Fruit fly (Drosophila melanogaster) whole organism, embryonic: ENCODE data around the gene Cep290.

Source experiments
- Asciz ChIP-seq: fragments of 200-800 bp; sonication (Bioruptor generic); optimal IDR thresholded peaks from 2 replicates; lab custom pipeline; 2017; ENCODE audit warnings: missing biosample characterization, mild to moderate bottlenecking, missing genetic modification characterization, missing genetic modification reagents
- Atf-2 ChIP-seq: fragments of 200-800 bp; sonication (Bioruptor generic); optimal IDR thresholded peaks from 2 replicates; lab custom pipeline; 2016; ENCODE audit warnings: missing biosample characterization, missing genetic modification characterization
- Atf3 ChIP-seq: fragments of 200-800 bp; sonication (Bioruptor generic); optimal IDR thresholded peaks from 3 replicates; lab custom pipeline; 2016; ENCODE audit warnings: missing biosample characterization, missing genetic modification characterization
- CG10147 ChIP-seq: fragments of 200-800 bp; sonication (Bioruptor generic); optimal IDR thresholded peaks from 2 replicates; lab custom pipeline; 2019; ENCODE audit warnings: missing biosample characterization, mild to moderate bottlenecking, missing genetic modification characterization, moderate library complexity
- CG10979 ChIP-seq: fragments of 200-800 bp; sonication (Bioruptor generic); optimal IDR thresholded peaks from 2 replicates; lab custom pipeline; 2018; ENCODE audit warnings: missing biosample characterization, mild to moderate bottlenecking, missing genetic modification characterization, moderate library complexity
- CG11093 ChIP-seq: fragments of 200-800 bp; sonication (Bioruptor generic); IDR thresholded peaks from 3 replicates; pipeline ENCODE4 v1.3.6; 2022; ENCODE audit warnings: missing biosample characterization, missing genetic modification characterization
- CG11504 ChIP-seq: fragments of 200-800 bp; sonication (Bioruptor generic); optimal IDR thresholded peaks from 3 replicates; lab custom pipeline; 2019; ENCODE audit warnings: missing biosample characterization, mild to moderate bottlenecking, missing genetic modification characterization, moderate library complexity
- CG12071 ChIP-seq: fragments of 200-800 bp; sonication (Bioruptor generic); optimal IDR thresholded peaks from 3 replicates; lab custom pipeline; 2018; ENCODE audit warnings: missing biosample characterization, mild to moderate bottlenecking, missing genetic modification characterization
- CG12942 ChIP-seq: fragments of 200-800 bp; sonication (Bioruptor generic); optimal IDR thresholded peaks from 3 replicates; lab custom pipeline; 2016; ENCODE audit warnings: missing biosample characterization, missing genetic modification characterization
- CG13296 ChIP-seq: fragments of 200-800 bp; sonication (Bioruptor generic); optimal IDR thresholded peaks from 3 replicates; lab custom pipeline; 2018; ENCODE audit warnings: missing biosample characterization, mild to moderate bottlenecking, missing genetic modification characterization
- CG17361 ChIP-seq: fragments of 200-800 bp; sonication (Bioruptor generic); IDR thresholded peaks from 3 replicates; pipeline ENCODE4 v1.3.6; 2022; ENCODE audit warnings: missing biosample characterization, missing genetic modification characterization
- CG31224 ChIP-seq: fragments of 200-800 bp; sonication (Bioruptor generic); IDR thresholded peaks from 2 replicates; pipeline ENCODE4 v1.3.6; 2022; ENCODE audit warnings: missing biosample characterization, missing genetic modification characterization
- CG3163 ChIP-seq: fragments of 200-800 bp; sonication (Bioruptor generic); optimal IDR thresholded peaks from 3 replicates; lab custom pipeline; 2016; ENCODE audit warnings: missing biosample characterization, missing genetic modification characterization
- CG3838 ChIP-seq: fragments of 200-800 bp; sonication (Bioruptor generic); optimal IDR thresholded peaks from 3 replicates; lab custom pipeline; 2016; ENCODE audit warnings: missing biosample characterization, missing genetic modification characterization
- CG4360 ChIP-seq: fragments of 200-800 bp; sonication (Bioruptor generic); IDR thresholded peaks from 2 replicates; pipeline ENCODE4 v1.3.6; 2022; ENCODE audit warnings: missing biosample characterization, missing genetic modification characterization
- CG7963 ChIP-seq: fragments of 200-800 bp; sonication (Bioruptor generic); IDR thresholded peaks from 3 replicates; pipeline ENCODE4 v1.3.6; 2022; ENCODE audit warnings: missing biosample characterization, missing genetic modification characterization; ENCODE audit not compliant: partially characterized antibody
- CG8290 ChIP-seq, 3 experiments: fragments of 200-800 bp; sonication (Bioruptor generic); optimal IDR thresholded peaks; 2 replicates each; lab custom pipeline; 2016 to 2019; ENCODE audit warnings: missing biosample characterization in 3 of 3, missing genetic modification characterization in 3 of 3, mild to moderate bottlenecking in 2 of 3, moderate library complexity in 1 of 3
- CG8944 ChIP-seq: fragments of 200-800 bp; sonication (Bioruptor generic); optimal IDR thresholded peaks from 3 replicates; lab custom pipeline; 2016; ENCODE audit warnings: missing biosample characterization, missing genetic modification characterization
- CTCF ChIP-seq: fragments of 200-800 bp; sonication (Bioruptor generic); optimal IDR thresholded peaks from 2 replicates; lab custom pipeline; 2017; ENCODE audit warnings: missing biosample characterization, mild to moderate bottlenecking, missing genetic modification characterization, moderate library complexity
- CrebB ChIP-seq: fragments of 200-800 bp; sonication (Bioruptor generic); optimal IDR thresholded peaks from 3 replicates; lab custom pipeline; 2018; ENCODE audit warnings: missing biosample characterization, mild to moderate bottlenecking, missing genetic modification characterization
- D19B ChIP-seq: fragments of 200-800 bp; sonication (Bioruptor generic); optimal IDR thresholded peaks from 2 replicates; lab custom pipeline; 2017; ENCODE audit warnings: missing biosample characterization, mild to moderate bottlenecking, missing genetic modification characterization
- Doc2 ChIP-seq: fragments of 200-800 bp; sonication (Bioruptor generic); IDR thresholded peaks from 2 replicates; pipeline ENCODE4 v1.3.6; 2022; ENCODE audit warnings: missing biosample characterization, missing genetic modification characterization
- HLH3B ChIP-seq: fragments of 200-800 bp; sonication (Bioruptor generic); IDR thresholded peaks from 2 replicates; pipeline ENCODE4 v1.3.6; 2022; ENCODE audit warnings: missing biosample characterization, missing genetic modification characterization
- Neu2 ChIP-seq: fragments of 200-800 bp; sonication (Bioruptor generic); optimal IDR thresholded peaks from 3 replicates; lab custom pipeline; 2016; ENCODE audit warnings: missing biosample characterization, missing genetic modification characterization, borderline replicate concordance
- Nf-YC ChIP-seq: fragments of 200-800 bp; optimal IDR thresholded peaks from 3 replicates; lab custom pipeline; 2019; ENCODE audit warnings: missing biosample characterization, mild to moderate bottlenecking, missing genetic modification characterization, moderate library complexity
- Trl ChIP-seq, 3 experiments: fragments of >200 bp in 2 of 3; fragments of 200-800 bp in 1 of 3; sonication (Bioruptor generic) in 1 of 3; optimal IDR thresholded peaks; 2 replicates in 1 of 3; 3 replicates in 2 of 3; lab custom pipeline; 2016 to 2017; ENCODE audit warnings: missing biosample characterization in 1 of 3, missing genetic modification characterization in 1 of 3
- Vsx1 ChIP-seq: fragments of 200-800 bp; sonication (Bioruptor generic); optimal IDR thresholded peaks from 2 replicates; lab custom pipeline; 2017; ENCODE audit warnings: missing biosample characterization, mild to moderate bottlenecking, missing genetic modification characterization, missing genetic modification reagents
- br ChIP-seq: fragments of >200 bp; optimal IDR thresholded peaks from 2 replicates; lab custom pipeline; 2017
- cg ChIP-seq: fragments of 200-800 bp; sonication (Bioruptor generic); optimal IDR thresholded peaks from 3 replicates; lab custom pipeline; 2019; ENCODE audit warnings: missing biosample characterization, mild to moderate bottlenecking, missing genetic modification characterization, moderate library complexity
- chinmo ChIP-seq: fragments of 200-800 bp; sonication (Bioruptor generic); IDR thresholded peaks from 4 replicates; pipeline ENCODE4 v1.3.6; 2022; ENCODE audit warnings: missing biosample characterization, missing genetic modification characterization; ENCODE audit not compliant: partially characterized antibody
- chm ChIP-seq: fragments of 200-800 bp; sonication (Bioruptor generic); IDR thresholded peaks from 2 replicates; pipeline ENCODE4 v1.3.6; 2022; ENCODE audit warnings: missing biosample characterization, missing genetic modification characterization
- ci ChIP-seq: fragments of 200-800 bp; sonication (Bioruptor generic); IDR thresholded peaks from 3 replicates; pipeline ENCODE4 v1.3.6; 2022; ENCODE audit warnings: missing biosample characterization, missing genetic modification characterization
- crol ChIP-seq: fragments of 200-800 bp; sonication (Bioruptor generic); IDR thresholded peaks from 2 replicates; pipeline ENCODE4 v1.3.6; 2022; ENCODE audit warnings: missing biosample characterization, missing genetic modification characterization
- ewg ChIP-seq: fragments of 200-800 bp; sonication (Bioruptor generic); optimal IDR thresholded peaks from 3 replicates; lab custom pipeline; 2017; ENCODE audit warnings: mild to moderate bottlenecking, missing biosample characterization, missing genetic modification reagents, missing genetic modification characterization
- kay ChIP-seq: fragments of 200-800 bp; sonication (Bioruptor generic); optimal IDR thresholded peaks from 2 replicates; lab custom pipeline; 2016; ENCODE audit warnings: missing biosample characterization, missing genetic modification characterization
- lab ChIP-seq: fragments of 200-800 bp; sonication (Bioruptor generic); optimal IDR thresholded peaks from 3 replicates; lab custom pipeline; 2017; ENCODE audit warnings: missing biosample characterization, missing genetic modification characterization, mild to moderate bottlenecking, moderate library complexity, missing genetic modification reagents
- lilli ChIP-seq: fragments of 200-800 bp; sonication (Bioruptor generic); optimal IDR thresholded peaks from 3 replicates; lab custom pipeline; 2016; ENCODE audit warnings: missing biosample characterization, missing genetic modification characterization
- mirr ChIP-seq: fragments of 200-800 bp; sonication (Bioruptor generic); optimal IDR thresholded peaks from 3 replicates; lab custom pipeline; 2018; ENCODE audit warnings: missing biosample characterization, mild to moderate bottlenecking, missing genetic modification characterization
- nom ChIP-seq: fragments of 200-800 bp; sonication (Bioruptor generic); optimal IDR thresholded peaks from 2 replicates; lab custom pipeline; 2017; ENCODE audit warnings: missing biosample characterization, missing genetic modification characterization, mild to moderate bottlenecking, moderate library complexity, missing genetic modification reagents
- pb ChIP-seq: fragments of 200-800 bp; sonication (Bioruptor generic); optimal IDR thresholded peaks from 3 replicates; lab custom pipeline; 2016; ENCODE audit warnings: missing biosample characterization, missing genetic modification characterization
- pros ChIP-seq: fragments of 200-800 bp; sonication (Bioruptor generic); optimal IDR thresholded peaks from 3 replicates; lab custom pipeline; 2019; ENCODE audit warnings: missing biosample characterization, mild to moderate bottlenecking, missing genetic modification characterization, moderate library complexity
- row ChIP-seq: fragments of 200-800 bp; sonication (Bioruptor generic); IDR thresholded peaks from 3 replicates; pipeline ENCODE4 v1.3.6; 2022; ENCODE audit warnings: missing biosample characterization, missing genetic modification characterization
- stc ChIP-seq: fragments of 200-800 bp; sonication (Bioruptor generic); IDR thresholded peaks from 2 replicates; pipeline ENCODE4 v1.3.6; 2022; ENCODE audit warnings: missing biosample characterization, missing genetic modification characterization
- sug ChIP-seq: fragments of 200-800 bp; optimal IDR thresholded peaks from 2 replicates; lab custom pipeline; 2019; ENCODE audit warnings: missing biosample characterization, mild to moderate bottlenecking, missing genetic modification characterization, moderate library complexity
- tgo ChIP-seq: fragments of 200-800 bp; sonication (Bioruptor generic); IDR thresholded peaks from 3 replicates; pipeline ENCODE4 v1.3.6; 2022; ENCODE audit warnings: missing biosample characterization, missing genetic modification characterization
- vfl ChIP-seq: fragments of 200-800 bp; sonication (Bioruptor generic); optimal IDR thresholded peaks from 2 replicates; lab custom pipeline; 2016; ENCODE audit warnings: missing biosample characterization, missing genetic modification characterization
- zen2 ChIP-seq: fragments of 200-800 bp; sonication (Bioruptor generic); IDR thresholded peaks from 3 replicates; pipeline ENCODE4 v1.3.6; 2022; ENCODE audit warnings: missing biosample characterization, missing genetic modification characterization; ENCODE audit not compliant: partially characterized antibody

The Cep290 gene

dm6 chr3L:876656-877055, 32.9 kb downstream of the Cep290 start (continued):
- 0 out of 2 replicates have a peak, but pooled peaks have one; percentile 18 for TF ChIP-seq stc (GFP tag; lab: Robert Waterston, UW)
- TF ChIP-seq CrebB = no peak
- TF ChIP-seq row (GFP tag; lab: Robert Waterston, UW) = no peak
- TF ChIP-seq br (lab: Kevin White, UChicago) = no peak
- no peak for TF ChIP-seq HLH3B (GFP tag; lab: Robert Waterston, UW)
- TF ChIP-seq CG8944 = no peak
- TF ChIP-seq D19B (GFP tag; lab: Kevin White, UChicago) = no peak
- peak; percentile 83 for TF ChIP-seq mirr (GFP tag; lab: Kevin White, UChicago)
- no peak for TF ChIP-seq Atf3 (GFP tag; lab: Kevin White, UChicago)
- peak; percentile 84 for TF ChIP-seq sug (tag; lab: Kevin White, UChicago)
- TF ChIP-seq tgo = no peak
- TF ChIP-seq Asciz (GFP tag; lab: Kevin White, UChicago) = peak; percentile 8
- TF ChIP-seq Nf-YC (tag; lab: Kevin White, UChicago) = no peak
- TF ChIP-seq nom = no peak

dm6 chr3L:880851-881250, 37.1 kb downstream of the Cep290 start:
- TF ChIP-seq cg (GFP tag; lab: Kevin White, UChicago) = peak; percentile 33
- TF ChIP-seq nom = peak; percentile 29
- TF ChIP-seq chm (GFP tag; lab: Robert Waterston, UW) = 0 out of 2 replicates have a peak, but pooled peaks have one; percentile 18
- TF ChIP-seq crol = peak; percentile 58
- no peak for TF ChIP-seq CG8290 (GFP tag; optimal IDR thresholded peaks at IDR 0.05; lab: Kevin White, UChicago)
- TF ChIP-seq CG8290 (tag; optimal IDR thresholded peaks at IDR 0.05; lab: Kevin White, UChicago) = peak in 1 of 2 experiments; percentile 37
- no peak for TF ChIP-seq Neu2 (GFP tag; lab: Kevin White, UChicago)
- TF ChIP-seq CG3163 (GFP tag; lab: Kevin White, UChicago) = peak; percentile 50
- peak; percentile 73; the same call in 3 of the 4 replicates for TF ChIP-seq chinmo (GFP tag; lab: Robert Waterston, UW)
- TF ChIP-seq CG7963 (GFP tag; lab: Robert Waterston, UW) = no peak
- TF ChIP-seq CG12942 = no peak
- no peak for TF ChIP-seq CG11504 (tag; lab: Kevin White, UChicago)
- TF ChIP-seq CTCF (GFP tag; lab: Kevin White, UChicago) = peak; percentile 15
- peak; percentile 79 to 83 for TF ChIP-seq Trl (optimal IDR thresholded peaks at IDR 0.05; lab: Kevin White, UChicago)
- no peak for TF ChIP-seq Trl (GFP tag; optimal IDR thresholded peaks at IDR 0.05; lab: Kevin White, UChicago)
- no peak for TF ChIP-seq CG11093 (GFP tag; lab: Robert Waterston, UW)
- 0 out of 3 replicates have a peak, but pooled peaks have one; percentile 16 for TF ChIP-seq zen2 (GFP tag; lab: Robert Waterston, UW)

DNA sequence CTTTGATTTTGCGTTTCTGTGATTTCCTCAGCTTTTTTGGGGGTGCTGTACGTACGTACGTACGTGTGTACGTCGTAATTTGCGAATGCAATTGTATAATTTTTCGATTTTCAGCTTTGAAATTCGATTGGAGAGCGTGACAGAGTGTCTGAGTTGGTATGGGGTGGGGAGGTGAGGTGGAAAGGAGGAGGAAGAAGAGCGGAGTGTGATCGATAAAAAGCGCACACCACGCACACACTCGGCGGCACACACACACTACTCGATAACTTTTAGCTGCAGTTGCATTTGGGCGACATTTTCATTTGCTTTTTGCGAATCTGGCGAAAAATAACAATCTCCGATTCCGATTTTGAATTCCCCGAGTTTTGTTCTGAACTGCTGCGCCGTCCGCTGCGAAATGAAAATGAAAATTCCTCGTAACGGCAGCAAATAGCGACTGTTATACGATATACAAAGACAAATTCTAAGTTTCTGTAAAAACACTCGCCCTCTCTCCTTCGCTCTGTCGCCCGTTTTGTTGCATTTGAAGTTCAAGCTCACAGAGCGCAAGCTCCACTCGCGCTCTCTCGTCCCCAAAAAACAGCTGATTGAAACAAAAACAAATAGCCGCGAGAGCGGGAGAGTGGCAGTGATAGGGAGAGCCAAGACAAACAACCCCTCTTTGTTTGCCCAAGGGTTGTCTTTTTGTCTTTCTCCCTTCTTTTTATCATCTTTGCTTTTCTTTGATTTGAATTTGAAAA, 37.9 kb downstream of the Cep290 start, which contains the start of gene CG13907:
Gene CG13907, minus strand, starts transcription at position 518 of the 740 bp plus-strand sequence.
- TF ChIP-seq lab (GFP tag; lab: Kevin White, UChicago) = no peak
- peak; percentile 47 for TF ChIP-seq CG12071 (GFP tag; lab: Kevin White, UChicago)
- TF ChIP-seq pros = peak; percentile 99
- TF ChIP-seq CG17361 (GFP tag; lab: Robert Waterston, UW) = no peak
- peak; percentile 63 for TF ChIP-seq ewg (GFP tag; lab: Kevin White, UChicago)
- TF ChIP-seq pb = no peak
- no peak for TF ChIP-seq CG31224
- TF ChIP-seq CG10979 (tag; lab: Kevin White, UChicago) = no peak
- no peak for TF ChIP-seq CG10147 (GFP tag; lab: Kevin White, UChicago)
- TF ChIP-seq CG3838 (GFP tag; lab: Kevin White, UChicago) = no peak
- no peak for TF ChIP-seq lilli (GFP tag; lab: Kevin White, UChicago)
- no peak for TF ChIP-seq Vsx1
- TF ChIP-seq vfl = no peak
- TF ChIP-seq CG13296 = no peak
- TF ChIP-seq Atf-2 (GFP tag; lab: Kevin White, UChicago) = no peak
- TF ChIP-seq Doc2 (GFP tag; lab: Robert Waterston, UW) = no peak
- TF ChIP-seq cg (GFP tag; lab: Kevin White, UChicago) = peak; percentile 22
- peak; percentile 9; the same call in 1 of the 3 replicates for TF ChIP-seq ci (GFP tag; lab: Robert Waterston, UW)
- TF ChIP-seq kay = no peak
- TF ChIP-seq CG4360 = 0 out of 2 replicates have a peak, but pooled peaks have one; percentile 14
